Fruit fly (Drosophila melanogaster) whole organism, embryonic: ENCODE data around the gene CG43694.

Experiments
- ATbp ChIP-seq: fragments of 200-800 bp; sonication (Bioruptor generic); optimal IDR thresholded peaks from 2 replicates; lab custom pipeline; 2017; ENCODE audit warnings: missing biosample characterization, mild to moderate bottlenecking, missing genetic modification characterization, missing genetic modification reagents
- Blimp-1 ChIP-seq: fragments of 200-800 bp; sonication (Bioruptor generic); optimal IDR thresholded peaks from 3 replicates; lab custom pipeline; 2018; ENCODE audit warnings: missing biosample characterization, missing genetic modification characterization, mild to moderate bottlenecking, moderate library complexity, missing genetic modification reagents
- BtbVII ChIP-seq: fragments of 200-800 bp; sonication (Bioruptor generic); optimal IDR thresholded peaks from 3 replicates; lab custom pipeline; 2017; ENCODE audit warnings: missing biosample characterization, mild to moderate bottlenecking, missing genetic modification characterization
- CG10209 ChIP-seq: fragments of 200-800 bp; sonication (Bioruptor generic); optimal IDR thresholded peaks from 3 replicates; lab custom pipeline; 2017; ENCODE audit warnings: missing biosample characterization, mild to moderate bottlenecking, missing genetic modification characterization, missing genetic modification reagents
- CG10366 ChIP-seq: fragments of 200-800 bp; sonication (Bioruptor generic); IDR thresholded peaks from 2 replicates; pipeline ENCODE4 v1.3.6; 2022; ENCODE audit warnings: missing biosample characterization, missing genetic modification characterization
- CG11504 ChIP-seq: fragments of 200-800 bp; sonication (Bioruptor generic); optimal IDR thresholded peaks from 3 replicates; lab custom pipeline; 2019; ENCODE audit warnings: missing biosample characterization, mild to moderate bottlenecking, missing genetic modification characterization, moderate library complexity
- CG12219 ChIP-seq: fragments of 200-800 bp; sonication (Bioruptor generic); optimal IDR thresholded peaks from 3 replicates; lab custom pipeline; 2018; ENCODE audit warnings: missing biosample characterization, mild to moderate bottlenecking, missing genetic modification characterization
- CG13424 ChIP-seq: fragments of 200-800 bp; sonication (Bioruptor generic); optimal IDR thresholded peaks from 2 replicates; lab custom pipeline; 2019; ENCODE audit warnings: missing biosample characterization, mild to moderate bottlenecking, missing genetic modification characterization, moderate library complexity
- CG15269 ChIP-seq: fragments of 200-800 bp; sonication (Bioruptor generic); optimal IDR thresholded peaks from 2 replicates; lab custom pipeline; 2018; ENCODE audit warnings: missing biosample characterization, mild to moderate bottlenecking, missing genetic modification characterization, moderate library complexity
- CG1529 ChIP-seq: fragments of 200-800 bp; sonication (Bioruptor generic); optimal IDR thresholded peaks from 3 replicates; lab custom pipeline; 2018; ENCODE audit warnings: missing biosample characterization, missing genetic modification characterization
- CG17385 ChIP-seq: fragments of 200-800 bp; sonication (Bioruptor generic); optimal IDR thresholded peaks from 3 replicates; lab custom pipeline; 2018; ENCODE audit warnings: missing biosample characterization, mild to moderate bottlenecking, missing genetic modification characterization
- CG32767 ChIP-seq: fragments of 200-800 bp; sonication (Bioruptor generic); IDR thresholded peaks from 2 replicates; pipeline ENCODE4 v1.3.6; 2022; ENCODE audit warnings: missing biosample characterization, missing genetic modification characterization
- CG33557 ChIP-seq: fragments of 200-800 bp; sonication (Bioruptor generic); optimal IDR thresholded peaks from 2 replicates; lab custom pipeline; 2019; ENCODE audit warnings: missing biosample characterization, mild to moderate bottlenecking, missing genetic modification characterization, moderate library complexity
- CG5953 ChIP-seq: fragments of 200-800 bp; sonication (Bioruptor generic); IDR thresholded peaks from 2 replicates; pipeline ENCODE4 v1.3.6; 2022; ENCODE audit warnings: missing biosample characterization, missing genetic modification characterization
- CG7963 ChIP-seq: fragments of 200-800 bp; sonication (Bioruptor generic); IDR thresholded peaks from 3 replicates; pipeline ENCODE4 v1.3.6; 2022; ENCODE audit warnings: missing biosample characterization, missing genetic modification characterization; ENCODE audit not compliant: partially characterized antibody
- CTCF ChIP-seq: fragments of 200-800 bp; sonication (Bioruptor generic); optimal IDR thresholded peaks from 2 replicates; lab custom pipeline; 2017; ENCODE audit warnings: missing biosample characterization, mild to moderate bottlenecking, missing genetic modification characterization, moderate library complexity
- D ChIP-seq, 2 experiments: fragments of 200-800 bp in 1 of 2; fragments of >200 bp in 1 of 2; sonication (Bioruptor generic) in 1 of 2; optimal IDR thresholded peaks; 2 replicates in 1 of 2; 3 replicates in 1 of 2; lab custom pipeline; 2017; ENCODE audit warnings: mild to moderate bottlenecking in 1 of 2, missing biosample characterization in 1 of 2, missing genetic modification characterization in 1 of 2, missing genetic modification reagents in 1 of 2
- Dip3 ChIP-seq: fragments of 200-800 bp; sonication (Bioruptor generic); optimal IDR thresholded peaks from 3 replicates; lab custom pipeline; 2016; ENCODE audit warnings: missing biosample characterization, missing genetic modification characterization
- Elba2 ChIP-seq: fragments of 200-800 bp; sonication (Bioruptor generic); optimal IDR thresholded peaks from 3 replicates; lab custom pipeline; 2016; ENCODE audit warnings: missing biosample characterization, missing genetic modification characterization
- Fer1 ChIP-seq: fragments of 200-800 bp; sonication (Bioruptor generic); optimal IDR thresholded peaks from 2 replicates; lab custom pipeline; 2017; ENCODE audit warnings: missing biosample characterization, mild to moderate bottlenecking, missing genetic modification characterization
- H2.0 ChIP-seq: fragments of 200-800 bp; sonication (Bioruptor generic); IDR thresholded peaks from 2 replicates; pipeline ENCODE4 v1.3.6; 2022; ENCODE audit warnings: missing biosample characterization, missing genetic modification characterization
- Kr ChIP-seq: fragments of 200-800 bp; sonication (Bioruptor generic); optimal IDR thresholded peaks from 2 replicates; lab custom pipeline; 2017; ENCODE audit warnings: missing biosample characterization, mild to moderate bottlenecking, missing genetic modification characterization
- Lim3 ChIP-seq: fragments of 200-800 bp; sonication (Bioruptor generic); IDR thresholded peaks from 2 replicates; pipeline ENCODE4 v1.3.6; 2022; ENCODE audit warnings: missing biosample characterization, missing genetic modification characterization
- MESR4 ChIP-seq: fragments of 200-800 bp; sonication (Bioruptor generic); optimal IDR thresholded peaks from 2 replicates; lab custom pipeline; 2018; ENCODE audit warnings: missing biosample characterization, mild to moderate bottlenecking, missing genetic modification characterization, moderate library complexity
- Meics ChIP-seq: fragments of 200-800 bp; sonication (Bioruptor generic); optimal IDR thresholded peaks from 2 replicates; lab custom pipeline; 2017; ENCODE audit warnings: missing biosample characterization, mild to moderate bottlenecking, missing genetic modification characterization
- Nf-YB ChIP-seq: fragments of 200-800 bp; sonication (Bioruptor generic); optimal IDR thresholded peaks from 3 replicates; lab custom pipeline; 2019; ENCODE audit warnings: missing biosample characterization, mild to moderate bottlenecking, missing genetic modification characterization, moderate library complexity
- Spps ChIP-seq: fragments of 200-800 bp; sonication (Bioruptor generic); optimal IDR thresholded peaks from 2 replicates; lab custom pipeline; 2018; ENCODE audit warnings: missing biosample characterization, mild to moderate bottlenecking, missing genetic modification characterization
- Vsx1 ChIP-seq: fragments of 200-800 bp; sonication (Bioruptor generic); optimal IDR thresholded peaks from 2 replicates; lab custom pipeline; 2017; ENCODE audit warnings: missing biosample characterization, mild to moderate bottlenecking, missing genetic modification characterization, missing genetic modification reagents
- bsh ChIP-seq, 2 experiments: fragments of 200-800 bp; sonication (Bioruptor generic); optimal IDR thresholded peaks; 2 replicates each; lab custom pipeline; 2017 to 2018; ENCODE audit warnings: mild to moderate bottlenecking in 2 of 2, missing biosample characterization in 2 of 2, missing genetic modification characterization in 2 of 2, moderate library complexity in 1 of 2
- cad ChIP-seq: fragments of >200 bp; optimal IDR thresholded peaks from 2 replicates; lab custom pipeline; 2017; ENCODE audit warnings: missing biosample characterization, missing genetic modification characterization
- ci ChIP-seq: fragments of 200-800 bp; sonication (Bioruptor generic); IDR thresholded peaks from 3 replicates; pipeline ENCODE4 v1.3.6; 2022; ENCODE audit warnings: missing biosample characterization, missing genetic modification characterization
- dm ChIP-seq: fragments of 200-800 bp; sonication (Bioruptor generic); optimal IDR thresholded peaks from 3 replicates; lab custom pipeline; 2016; ENCODE audit warnings: missing biosample characterization, missing genetic modification characterization
- dmrt99B ChIP-seq: fragments of 200-800 bp; sonication (Bioruptor generic); optimal IDR thresholded peaks from 2 replicates; lab custom pipeline; 2018; ENCODE audit warnings: missing biosample characterization, mild to moderate bottlenecking, missing genetic modification characterization, moderate library complexity
- dpn ChIP-seq, 2 experiments: fragments of 200-800 bp; sonication (Bioruptor generic); optimal IDR thresholded peaks; 3 replicates each; lab custom pipeline; 2016; ENCODE audit warnings: missing biosample characterization in 2 of 2, missing genetic modification characterization in 2 of 2
- gem ChIP-seq: fragments of 200-800 bp; sonication (Bioruptor generic); optimal IDR thresholded peaks from 2 replicates; lab custom pipeline; 2019; ENCODE audit warnings: missing biosample characterization, mild to moderate bottlenecking, missing genetic modification characterization, moderate library complexity
- gsb ChIP-seq: fragments of 200-800 bp; sonication (Bioruptor generic); IDR thresholded peaks from 2 replicates; pipeline ENCODE4 v1.3.6; 2022; ENCODE audit warnings: missing biosample characterization, missing genetic modification characterization
- nerfin-1 ChIP-seq: fragments of 200-800 bp; sonication (Bioruptor generic); optimal IDR thresholded peaks from 3 replicates; lab custom pipeline; 2019; ENCODE audit warnings: missing biosample characterization, mild to moderate bottlenecking, missing genetic modification characterization, moderate library complexity
- nmo ChIP-seq: fragments of 200-800 bp; sonication (Bioruptor generic); optimal IDR thresholded peaks from 2 replicates; lab custom pipeline; 2018; ENCODE audit warnings: missing biosample characterization, mild to moderate bottlenecking, missing genetic modification characterization, moderate library complexity
- oc ChIP-seq: fragments of 200-800 bp; sonication (Bioruptor generic); optimal IDR thresholded peaks from 2 replicates; lab custom pipeline; 2018; ENCODE audit warnings: missing biosample characterization, mild to moderate bottlenecking, missing genetic modification characterization, moderate library complexity
- ranshi ChIP-seq: fragments of 200-800 bp; sonication (Bioruptor generic); IDR thresholded peaks from 2 replicates; pipeline ENCODE4 v1.3.6; 2022; ENCODE audit warnings: missing biosample characterization, missing genetic modification characterization
- row ChIP-seq: fragments of 200-800 bp; sonication (Bioruptor generic); IDR thresholded peaks from 3 replicates; pipeline ENCODE4 v1.3.6; 2022; ENCODE audit warnings: missing biosample characterization, missing genetic modification characterization
- salm ChIP-seq: fragments of 200-800 bp; sonication (Bioruptor generic); optimal IDR thresholded peaks from 2 replicates; lab custom pipeline; 2018; ENCODE audit warnings: missing biosample characterization, mild to moderate bottlenecking, missing genetic modification characterization
- sens-2 ChIP-seq: fragments of 200-800 bp; sonication (Bioruptor generic); IDR thresholded peaks from 2 replicates; pipeline ENCODE4 v1.3.6; 2022; ENCODE audit warnings: missing biosample characterization, missing genetic modification characterization
- slbo ChIP-seq: fragments of 200-800 bp; sonication (Bioruptor generic); IDR thresholded peaks from 2 replicates; pipeline ENCODE4 v1.3.6; 2022; ENCODE audit warnings: missing biosample characterization, missing genetic modification characterization
- so ChIP-seq: fragments of 200-800 bp; sonication (Bioruptor generic); IDR thresholded peaks from 3 replicates; pipeline ENCODE4 v1.3.6; 2022; ENCODE audit warnings: missing biosample characterization, missing genetic modification characterization
- tna ChIP-seq: fragments of 200-800 bp; sonication (Bioruptor generic); IDR thresholded peaks from 2 replicates; pipeline ENCODE4 v1.3.6; 2022; ENCODE audit warnings: missing biosample characterization, missing genetic modification characterization; ENCODE audit not compliant: partially characterized antibody
- ttk ChIP-seq: fragments of 200-800 bp; sonication (Bioruptor generic); IDR thresholded peaks from 2 replicates; pipeline ENCODE4 v2.1.2; 2022; ENCODE audit warnings: missing biosample characterization, missing genetic modification characterization
- wdn ChIP-seq: fragments of 200-800 bp; sonication (Bioruptor generic); IDR thresholded peaks from 2 replicates; pipeline ENCODE4 v1.3.6; 2022; ENCODE audit warnings: missing biosample characterization, missing genetic modification characterization
- wor ChIP-seq: fragments of 200-800 bp; sonication (Bioruptor generic); IDR thresholded peaks from 2 replicates; pipeline ENCODE4 v1.3.6; 2022; ENCODE audit warnings: missing biosample characterization, missing genetic modification characterization

CG43694 gene

dm6 chr3R:23396548-23397294 lies 29.1 kb downstream of the CG43694 start (continued):
- no peak for TF ChIP-seq Nf-YB (GFP tag; lab: Kevin White, UChicago)
- no peak for TF ChIP-seq BtbVII (GFP tag; lab: Kevin White, UChicago)
- TF ChIP-seq Meics (GFP tag; lab: Kevin White, UChicago): no peak
- TF ChIP-seq CG12219: no peak
- no peak for TF ChIP-seq cad
- peak; percentile 75 for TF ChIP-seq ci (GFP tag; lab: Robert Waterston, UW)
- TF ChIP-seq salm (tag; lab: Kevin White, UChicago): no peak
- TF ChIP-seq D (optimal IDR thresholded peaks at IDR 0.05; lab: Kevin White, UChicago): no peak
- no peak for TF ChIP-seq D (GFP tag; optimal IDR thresholded peaks at IDR 0.05; lab: Kevin White, UChicago)
- peak; percentile 47 for TF ChIP-seq CG13424 (tag; lab: Kevin White, UChicago)
- peak; percentile 19 for TF ChIP-seq nmo (GFP tag; lab: Kevin White, UChicago)
- no peak for TF ChIP-seq wdn (GFP tag; lab: Robert Waterston, UW)
- peak in 1 of 2 experiments; percentile 64 for TF ChIP-seq bsh (GFP tag; optimal IDR thresholded peaks at IDR 0.05; lab: Kevin White, UChicago)
- TF ChIP-seq CG10209 (GFP tag; lab: Kevin White, UChicago): peak; percentile 23
- peak; percentile 43 for TF ChIP-seq ATbp
- peak; percentile 12 for TF ChIP-seq CG1529 (GFP tag; lab: Kevin White, UChicago)
- TF ChIP-seq CG32767 (GFP tag; lab: Robert Waterston, UW): peak; percentile 42; the same call in 1 of the 2 replicates
- TF ChIP-seq CG15269 (tag; lab: Kevin White, UChicago): peak; percentile 40
- peak; percentile 63 for TF ChIP-seq gem (tag; lab: Kevin White, UChicago)
- peak; percentile 51 for TF ChIP-seq wor
- no peak for TF ChIP-seq Vsx1
- TF ChIP-seq CG10366: peak; percentile 73
- no peak for TF ChIP-seq dm (GFP tag; lab: Kevin White, UChicago)
- no peak for TF ChIP-seq tna
- TF ChIP-seq Elba2 (GFP tag; lab: Kevin White, UChicago): no peak
- no peak for TF ChIP-seq CG7963 (GFP tag; lab: Robert Waterston, UW)
- no peak for TF ChIP-seq Dip3 (GFP tag; lab: Kevin White, UChicago)
- TF ChIP-seq Fer1 (GFP tag; lab: Kevin White, UChicago): no peak
- peak; percentile 47; the same call in 1 of the 2 replicates for TF ChIP-seq sens-2 (GFP tag; lab: Robert Waterston, UW)
- TF ChIP-seq dmrt99B: peak; percentile 47
- no peak for TF ChIP-seq gsb
- peak; percentile 17 for TF ChIP-seq Blimp-1
- TF ChIP-seq CG33557 (GFP tag; lab: Kevin White, UChicago): no peak
- TF ChIP-seq CTCF (GFP tag; lab: Kevin White, UChicago): peak; percentile 83
- TF ChIP-seq Kr: no peak
- peak; percentile 63; the same call in 1 of the 2 replicates for TF ChIP-seq CG5953 (GFP tag; lab: Robert Waterston, UW)
- TF ChIP-seq Spps (tag; lab: Kevin White, UChicago): no peak
- TF ChIP-seq row: peak; percentile 70; the same call in 2 of the 3 replicates
- peak; percentile 41; the same call in 1 of the 2 replicates for TF ChIP-seq slbo (GFP tag; lab: Robert Waterston, UW)
- no peak for TF ChIP-seq Lim3 (GFP tag; lab: Robert Waterston, UW)
- TF ChIP-seq oc (tag; lab: Kevin White, UChicago): peak; percentile 94
- no peak for TF ChIP-seq nerfin-1
- TF ChIP-seq MESR4 (GFP tag; lab: Kevin White, UChicago): no peak
- TF ChIP-seq dpn (GFP tag; optimal IDR thresholded peaks at IDR 0.05; lab: Kevin White, UChicago): peak in 1 of 2 experiments; percentile 42
- TF ChIP-seq H2.0: peak; percentile 54; the same call in 1 of the 2 replicates
- peak; percentile 45; the same call in 1 of the 3 replicates for TF ChIP-seq so (GFP tag; lab: Robert Waterston, UW)
- peak; percentile 32; the same call in 1 of the 2 replicates for TF ChIP-seq ranshi (GFP tag; lab: Robert Waterston, UW)
- TF ChIP-seq CG17385 (GFP tag; lab: Kevin White, UChicago): peak; percentile 34
- peak; percentile 61 for TF ChIP-seq CG11504 (tag; lab: Kevin White, UChicago)
- TF ChIP-seq ttk (GFP tag; lab: Robert Waterston, UW): no peak
